Worm (Caenorhabditis elegans): ENCODE measurements around the gene F29B9.12.

ce11 chrIV:4647385-4647784, 22.0 kb upstream of the F29B9.12 start, which contains the start of gene F29B9.8:
- TF ChIP-seq him-1 (tag; optimal IDR thresholded peaks at IDR 0.05) (no peak), dao-5 (tag; optimal IDR thresholded peaks at IDR 0.05) (no peak), W03F9.2 (tag; optimal IDR thresholded peaks at IDR 0.05) (no peak)

All from whole organism, L4/young adult.